Fruit fly (Drosophila melanogaster) whole organism, embryonic: ENCODE results near the gene dah.

Experiments
- Awh ChIP-seq: fragments of 200-800 bp; sonication (Bioruptor generic); IDR thresholded peaks from 2 replicates; pipeline ENCODE4, ENCODE4 v1.3.6; 2022; ENCODE audit warnings: missing biosample characterization, missing genetic modification characterization
- B-H2 ChIP-seq: fragments of 200-800 bp; sonication (Bioruptor generic); optimal IDR thresholded peaks from 2 replicates; lab custom pipeline; 2018; ENCODE audit warnings: missing biosample characterization, mild to moderate bottlenecking, missing genetic modification characterization
- CG14014 ChIP-seq: fragments of 200-800 bp; sonication (Bioruptor generic); IDR thresholded peaks from 2 replicates; pipeline ENCODE4 v1.3.6; 2022; ENCODE audit warnings: missing biosample characterization, missing genetic modification characterization
- CG16815 ChIP-seq: fragments of 200-800 bp; sonication (Bioruptor generic); optimal IDR thresholded peaks from 3 replicates; lab custom pipeline; 2017; ENCODE audit warnings: missing biosample characterization, mild to moderate bottlenecking, missing genetic modification characterization
- CG17612 ChIP-seq: fragments of 200-800 bp; sonication (Bioruptor generic); IDR thresholded peaks from 2 replicates; pipeline ENCODE4 v1.3.6; 2022; ENCODE audit warnings: missing biosample characterization, missing genetic modification characterization
- CG17829 ChIP-seq: fragments of 200-800 bp; optimal IDR thresholded peaks from 2 replicates; lab custom pipeline; 2019; ENCODE audit warnings: missing biosample characterization, mild to moderate bottlenecking, missing genetic modification characterization, moderate library complexity
- CG2129 ChIP-seq: fragments of 200-800 bp; sonication (Bioruptor generic); IDR thresholded peaks from 2 replicates; pipeline ENCODE4 v1.3.6; 2022; ENCODE audit warnings: missing biosample characterization, missing genetic modification characterization; ENCODE audit not compliant: partially characterized antibody
- CG2199 ChIP-seq: fragments of 200-800 bp; sonication (Bioruptor generic); IDR thresholded peaks from 3 replicates; pipeline ENCODE4 v1.3.6; 2022; ENCODE audit warnings: missing biosample characterization, missing genetic modification characterization
- CG2678 ChIP-seq: fragments of 200-800 bp; sonication (Bioruptor generic); optimal IDR thresholded peaks from 3 replicates; lab custom pipeline; 2019; ENCODE audit warnings: missing biosample characterization, mild to moderate bottlenecking, missing genetic modification characterization, moderate library complexity
- CG30403 ChIP-seq: fragments of 200-800 bp; sonication (Bioruptor generic); optimal IDR thresholded peaks from 3 replicates; lab custom pipeline; 2016; ENCODE audit warnings: missing biosample characterization, missing genetic modification characterization
- CG6654 ChIP-seq: fragments of 200-800 bp; sonication (Bioruptor generic); optimal IDR thresholded peaks from 2 replicates; lab custom pipeline; 2017; ENCODE audit warnings: missing biosample characterization, mild to moderate bottlenecking, missing genetic modification characterization
- CG7357 ChIP-seq: fragments of 200-800 bp; sonication (Bioruptor generic); IDR thresholded peaks from 3 replicates; pipeline ENCODE4 v1.3.6; 2022; ENCODE audit warnings: missing biosample characterization, missing genetic modification characterization
- CG9797 ChIP-seq: fragments of 200-800 bp; sonication (Bioruptor generic); optimal IDR thresholded peaks from 3 replicates; lab custom pipeline; 2018; ENCODE audit warnings: missing biosample characterization, mild to moderate bottlenecking, missing genetic modification characterization
- Camta ChIP-seq: fragments of 200-800 bp; sonication (Bioruptor generic); optimal IDR thresholded peaks from 2 replicates; lab custom pipeline; 2016; ENCODE audit warnings: missing biosample characterization, missing genetic modification characterization
- CoRest ChIP-seq: fragments of 200-800 bp; sonication (Bioruptor generic); optimal IDR thresholded peaks from 3 replicates; lab custom pipeline; 2018; ENCODE audit warnings: missing biosample characterization, mild to moderate bottlenecking, missing genetic modification characterization, moderate library complexity
- D19A ChIP-seq: fragments of 200-800 bp; optimal IDR thresholded peaks from 3 replicates; lab custom pipeline; 2019; ENCODE audit warnings: missing biosample characterization, mild to moderate bottlenecking, missing genetic modification characterization, moderate library complexity
- Elba2 ChIP-seq: fragments of 200-800 bp; sonication (Bioruptor generic); optimal IDR thresholded peaks from 3 replicates; lab custom pipeline; 2016; ENCODE audit warnings: missing biosample characterization, missing genetic modification characterization
- Fer3 ChIP-seq: fragments of 200-800 bp; sonication (Bioruptor generic); optimal IDR thresholded peaks from 2 replicates; lab custom pipeline; 2018; ENCODE audit warnings: missing biosample characterization, mild to moderate bottlenecking, missing genetic modification characterization, moderate library complexity
- Gsc ChIP-seq: fragments of 200-800 bp; sonication (Bioruptor generic); IDR thresholded peaks from 2 replicates; pipeline ENCODE4 v1.3.6; 2022; ENCODE audit warnings: missing biosample characterization, missing genetic modification characterization
- H2.0 ChIP-seq: fragments of 200-800 bp; sonication (Bioruptor generic); IDR thresholded peaks from 2 replicates; pipeline ENCODE4 v1.3.6; 2022; ENCODE audit warnings: missing biosample characterization, missing genetic modification characterization
- NC2α ChIP-seq: fragments of 200-800 bp; sonication (Bioruptor generic); optimal IDR thresholded peaks from 2 replicates; lab custom pipeline; 2016; ENCODE audit warnings: missing biosample characterization, missing genetic modification characterization
- Pdp1 ChIP-seq, 2 experiments: fragments of 200-800 bp; sonication (Bioruptor generic); optimal IDR thresholded peaks; 3 replicates each; lab custom pipeline; 2016; ENCODE audit warnings: missing biosample characterization in 2 of 2, missing genetic modification characterization in 2 of 2, mild to moderate bottlenecking in 1 of 2, moderate library complexity in 1 of 2
- Usf ChIP-seq: fragments of 200-800 bp; sonication (Bioruptor generic); optimal IDR thresholded peaks from 2 replicates; lab custom pipeline; 2017; ENCODE audit warnings: missing genotype, missing biosample characterization, missing genetic modification characterization
- abd-A ChIP-seq: fragments of 200-800 bp; sonication (Bioruptor generic); optimal IDR thresholded peaks from 3 replicates; lab custom pipeline; 2019; ENCODE audit warnings: missing biosample characterization, mild to moderate bottlenecking, missing genetic modification characterization, moderate library complexity
- bbx ChIP-seq: fragments of 200-800 bp; sonication (Bioruptor generic); IDR thresholded peaks from 2 replicates; pipeline ENCODE4 v1.3.6; 2022; ENCODE audit warnings: missing biosample characterization, missing genetic modification characterization; ENCODE audit not compliant: partially characterized antibody
- cato ChIP-seq: fragments of 200-800 bp; sonication (Bioruptor generic); optimal IDR thresholded peaks from 2 replicates; lab custom pipeline; 2016; ENCODE audit warnings: missing biosample characterization, missing genetic modification characterization, borderline replicate concordance
- chinmo ChIP-seq: fragments of 200-800 bp; sonication (Bioruptor generic); IDR thresholded peaks from 4 replicates; pipeline ENCODE4 v1.3.6; 2022; ENCODE audit warnings: missing biosample characterization, missing genetic modification characterization; ENCODE audit not compliant: partially characterized antibody
- cwo ChIP-seq: fragments of 200-800 bp; sonication (Bioruptor generic); optimal IDR thresholded peaks from 3 replicates; lab custom pipeline; 2017; ENCODE audit warnings: missing biosample characterization, missing genetic modification characterization, mild to moderate bottlenecking, moderate library complexity, missing genetic modification reagents
- disco-r ChIP-seq: fragments of 200-800 bp; sonication (Bioruptor generic); optimal IDR thresholded peaks from 2 replicates; lab custom pipeline; 2016; ENCODE audit warnings: missing biosample characterization, missing genetic modification characterization
- dpn ChIP-seq, 2 experiments: fragments of 200-800 bp; sonication (Bioruptor generic); optimal IDR thresholded peaks; 3 replicates each; lab custom pipeline; 2016; ENCODE audit warnings: missing biosample characterization in 2 of 2, missing genetic modification characterization in 2 of 2
- eyg ChIP-seq: fragments of 200-800 bp; sonication (Bioruptor generic); optimal IDR thresholded peaks from 3 replicates; lab custom pipeline; 2016; ENCODE audit warnings: missing biosample characterization, missing genetic modification characterization
- fd102C ChIP-seq: fragments of 200-800 bp; sonication (Bioruptor generic); optimal IDR thresholded peaks from 2 replicates; lab custom pipeline; 2018; ENCODE audit warnings: missing biosample characterization, mild to moderate bottlenecking, missing genetic modification characterization, moderate library complexity
- gsb-n ChIP-seq: fragments of 200-800 bp; sonication (Bioruptor generic); optimal IDR thresholded peaks from 3 replicates; lab custom pipeline; 2018; ENCODE audit warnings: missing biosample characterization, mild to moderate bottlenecking, missing genetic modification characterization
- knrl ChIP-seq: fragments of 200-800 bp; sonication (Bioruptor generic); IDR thresholded peaks from 3 replicates; pipeline ENCODE4 v1.3.6; 2022; ENCODE audit warnings: missing biosample characterization, missing genetic modification characterization; ENCODE audit not compliant: partially characterized antibody
- lbe ChIP-seq: fragments of 200-800 bp; sonication (Bioruptor generic); optimal IDR thresholded peaks from 2 replicates; lab custom pipeline; 2016; ENCODE audit warnings: missing biosample characterization, mild to moderate bottlenecking, missing genetic modification characterization
- lmd ChIP-seq: fragments of 200-800 bp; sonication (Bioruptor generic); IDR thresholded peaks from 2 replicates; pipeline ENCODE4 v1.3.6; 2022; ENCODE audit warnings: missing biosample characterization, missing genetic modification characterization
- nau ChIP-seq: fragments of 200-800 bp; sonication (Bioruptor generic); optimal IDR thresholded peaks from 3 replicates; lab custom pipeline; 2017; ENCODE audit warnings: missing biosample characterization, mild to moderate bottlenecking, missing genetic modification characterization, missing genetic modification reagents
- nmo ChIP-seq: fragments of 200-800 bp; sonication (Bioruptor generic); optimal IDR thresholded peaks from 2 replicates; lab custom pipeline; 2018; ENCODE audit warnings: missing biosample characterization, mild to moderate bottlenecking, missing genetic modification characterization, moderate library complexity
- p53 ChIP-seq: fragments of 200-800 bp; sonication (Bioruptor generic); optimal IDR thresholded peaks from 2 replicates; lab custom pipeline; 2016; ENCODE audit warnings: missing biosample characterization, missing genetic modification characterization
- pros ChIP-seq: fragments of 200-800 bp; sonication (Bioruptor generic); optimal IDR thresholded peaks from 3 replicates; lab custom pipeline; 2019; ENCODE audit warnings: missing biosample characterization, mild to moderate bottlenecking, missing genetic modification characterization, moderate library complexity
- sc ChIP-seq, 3 experiments: fragments of >200 bp in 2 of 3; fragments of 200-800 bp in 1 of 3; sonication (Bioruptor generic) in 1 of 3; optimal IDR thresholded peaks; 2 replicates in 2 of 3; 3 replicates in 1 of 3; lab custom pipeline; 2017; ENCODE audit warnings: mild to moderate bottlenecking in 1 of 3, missing biosample characterization in 1 of 3, missing genetic modification characterization in 1 of 3, missing genetic modification reagents in 1 of 3
- sima ChIP-seq: fragments of 200-800 bp; sonication (Bioruptor generic); optimal IDR thresholded peaks from 2 replicates; lab custom pipeline; 2016; ENCODE audit warnings: missing biosample characterization, missing genetic modification characterization
- slp2 ChIP-seq: fragments of 200-800 bp; sonication (Bioruptor generic); optimal IDR thresholded peaks from 2 replicates; lab custom pipeline; 2016; ENCODE audit warnings: missing biosample characterization, missing genetic modification characterization
- stc ChIP-seq: fragments of 200-800 bp; sonication (Bioruptor generic); IDR thresholded peaks from 2 replicates; pipeline ENCODE4 v1.3.6; 2022; ENCODE audit warnings: missing biosample characterization, missing genetic modification characterization
- tap ChIP-seq: fragments of 200-800 bp; optimal IDR thresholded peaks from 3 replicates; lab custom pipeline; 2019; ENCODE audit warnings: missing biosample characterization, mild to moderate bottlenecking, missing genetic modification characterization, moderate library complexity
- trh ChIP-seq: fragments of 200-800 bp; sonication (Bioruptor generic); optimal IDR thresholded peaks from 2 replicates; lab custom pipeline; 2016; ENCODE audit warnings: missing biosample characterization, missing genetic modification characterization
- unpg ChIP-seq: fragments of 200-800 bp; sonication (Bioruptor generic); optimal IDR thresholded peaks from 3 replicates; lab custom pipeline; 2018; ENCODE audit warnings: missing biosample characterization, mild to moderate bottlenecking, missing genetic modification characterization, moderate library complexity
- zfh2 ChIP-seq: fragments of 200-800 bp; sonication (Bioruptor generic); optimal IDR thresholded peaks from 2 replicates; lab custom pipeline; 2016; ENCODE audit warnings: missing biosample characterization, missing genetic modification characterization

Gene dah

DNA sequence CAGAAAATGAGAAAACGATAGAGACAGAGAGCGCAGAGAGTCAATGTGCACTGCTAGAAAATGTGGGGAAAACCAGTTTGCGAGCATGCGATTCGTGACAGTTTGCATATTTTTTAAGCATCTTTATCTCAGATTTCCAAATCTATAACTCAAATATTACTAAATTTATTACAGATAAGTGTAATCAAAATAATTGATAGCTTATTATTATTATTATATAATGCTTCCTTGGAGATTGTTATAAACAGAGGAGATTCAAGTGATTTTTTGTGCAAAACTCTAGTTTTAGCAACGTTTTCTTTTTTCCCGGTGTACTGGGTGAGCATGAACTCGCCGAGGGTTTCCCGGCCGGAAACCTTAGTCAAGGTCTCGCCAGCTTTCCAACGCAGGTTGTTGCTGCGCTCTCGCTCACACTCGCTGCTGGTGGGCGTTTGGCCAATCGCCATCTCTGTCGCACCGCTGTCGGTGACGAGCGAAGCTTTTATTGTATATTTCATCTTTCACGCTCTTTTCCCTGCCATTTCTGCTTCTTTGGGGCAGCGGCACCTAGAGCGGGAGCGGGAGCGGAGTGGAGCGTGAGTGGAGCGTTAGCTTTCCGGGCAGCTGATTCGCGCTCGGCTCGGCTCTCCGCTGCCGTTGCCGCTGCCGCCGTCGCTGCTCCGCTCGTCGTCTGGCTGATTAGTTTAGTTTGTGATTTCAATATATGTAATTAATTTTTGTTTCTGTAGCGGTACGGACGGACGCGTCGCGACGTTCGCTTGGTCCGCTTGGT lies 29.7 kb upstream of the dah start (continued):
- peak; percentile 80 to 82 for TF ChIP-seq Pdp1 (GFP tag; optimal IDR thresholded peaks at IDR 0.05; lab: Kevin White, UChicago)
- TF ChIP-seq unpg (GFP tag; lab: Kevin White, UChicago): peak; percentile 97
- TF ChIP-seq lbe: peak; percentile 30
- peak; percentile 97 for TF ChIP-seq CG17829 (tag; lab: Kevin White, UChicago)
- peak; percentile 99 for TF ChIP-seq CG2678 (tag; lab: Kevin White, UChicago)
- peak; percentile 42 for TF ChIP-seq disco-r (GFP tag; lab: Kevin White, UChicago)
- no peak for TF ChIP-seq bbx (GFP tag; lab: Robert Waterston, UW)
- peak; percentile 94 for TF ChIP-seq trh (GFP tag; lab: Kevin White, UChicago)
- peak; percentile 99 for TF ChIP-seq CG30403
- peak; percentile 98 for TF ChIP-seq CG14014 (GFP tag; lab: Robert Waterston, UW)
- peak; percentile 95 for TF ChIP-seq cato (GFP tag; lab: Kevin White, UChicago)
- TF ChIP-seq D19A (tag; lab: Kevin White, UChicago): peak; percentile 95
- TF ChIP-seq CG9797 (GFP tag; lab: Kevin White, UChicago): peak; percentile 48
- peak; percentile 86 for TF ChIP-seq zfh2 (GFP tag; lab: Kevin White, UChicago)
- no peak for TF ChIP-seq Elba2
- TF ChIP-seq NC2α (GFP tag; lab: Kevin White, UChicago): peak; percentile 21
- TF ChIP-seq gsb-n (tag; lab: Kevin White, UChicago): peak; percentile 94
- peak; percentile 39 for TF ChIP-seq sima (GFP tag; lab: Kevin White, UChicago)
- TF ChIP-seq abd-A (tag; lab: Kevin White, UChicago): peak; percentile 78
- peak; percentile 94 for TF ChIP-seq CG7357 (GFP tag; lab: Robert Waterston, UW)
- peak; percentile 61 for TF ChIP-seq pros (GFP tag; lab: Kevin White, UChicago)
- TF ChIP-seq Camta (GFP tag; lab: Kevin White, UChicago): peak; percentile 80
- peak; percentile 96 for TF ChIP-seq tap (tag; lab: Kevin White, UChicago)
- TF ChIP-seq knrl (GFP tag; lab: Robert Waterston, UW): no peak
- peak; percentile 54 for TF ChIP-seq eyg (GFP tag; lab: Kevin White, UChicago)
- peak; percentile 89 for TF ChIP-seq CG2199 (GFP tag; lab: Robert Waterston, UW)
- TF ChIP-seq CG6654 (GFP tag; lab: Kevin White, UChicago): peak; percentile 92
- no peak for TF ChIP-seq fd102C (GFP tag; lab: Kevin White, UChicago)
- TF ChIP-seq dpn (GFP tag; optimal IDR thresholded peaks at IDR 0.05; lab: Kevin White, UChicago): peak; percentile 80 to 96
- peak; percentile 97 for TF ChIP-seq nau
- TF ChIP-seq B-H2 (GFP tag; lab: Kevin White, UChicago): peak; percentile 92
- no peak for TF ChIP-seq CG2129
- peak; percentile 65 for TF ChIP-seq slp2 (GFP tag; lab: Kevin White, UChicago)
- peak; percentile 77; the same call in 1 of the 4 replicates for TF ChIP-seq chinmo (GFP tag; lab: Robert Waterston, UW)
- TF ChIP-seq CG16815: peak; percentile 92
- peak; percentile 99 for TF ChIP-seq lmd
- peak; percentile 95 for TF ChIP-seq Awh
- TF ChIP-seq stc (GFP tag; lab: Robert Waterston, UW): peak; percentile 97
- TF ChIP-seq nmo (GFP tag; lab: Kevin White, UChicago): peak; percentile 99
- TF ChIP-seq Usf (GFP tag; lab: Kevin White, UChicago): peak; percentile 96
- TF ChIP-seq cwo (GFP tag; lab: Kevin White, UChicago): peak; percentile 96
- peak; percentile 22 for TF ChIP-seq p53 (GFP tag; lab: Kevin White, UChicago)
- peak; percentile 99 for TF ChIP-seq CoRest (tag; lab: Kevin White, UChicago)
- TF ChIP-seq CG17612: peak; percentile 84
- TF ChIP-seq Fer3 (tag; lab: Kevin White, UChicago): peak; percentile 98
- no peak for TF ChIP-seq sc (optimal IDR thresholded peaks at IDR 0.05; lab: Kevin White, UChicago)
- peak; percentile 94 for TF ChIP-seq sc (GFP tag; optimal IDR thresholded peaks at IDR 0.05; lab: Kevin White, UChicago)
- peak; percentile 94 for TF ChIP-seq H2.0
- TF ChIP-seq Gsc: peak; percentile 95
